Fruit fly (Drosophila melanogaster): ENCODE measurements around the gene alph.

DNA sequence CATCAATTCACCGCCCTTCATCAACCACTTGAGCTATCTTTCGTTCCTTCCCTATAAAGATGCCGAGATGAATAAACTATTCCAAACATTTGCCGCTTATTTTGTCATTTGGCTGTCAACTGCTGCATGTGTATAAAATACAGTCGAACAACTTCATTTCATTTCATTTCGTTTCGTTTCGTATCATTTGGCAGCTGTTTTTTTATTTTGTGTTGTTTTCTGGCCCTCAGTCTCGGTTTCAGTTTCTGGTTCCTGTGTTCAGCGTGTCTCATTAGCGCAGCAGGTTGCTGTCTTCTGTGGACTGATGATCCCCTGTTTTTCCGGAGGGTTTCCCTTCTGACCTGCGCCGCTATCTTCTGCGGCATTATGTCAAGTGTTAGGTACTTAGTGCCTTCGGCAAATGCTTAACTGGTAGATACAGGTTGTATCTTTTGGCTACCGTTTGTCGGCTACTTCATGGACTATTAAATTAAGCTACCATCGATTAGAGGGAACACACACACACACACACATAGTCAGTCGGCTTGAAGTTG, 32.1 kb upstream of the alph start:
- no peak for TF ChIP-seq Dfd (GFP tag; optimal IDR thresholded peaks at IDR 0.05)
- TF ChIP-seq brk (GFP tag; optimal IDR thresholded peaks at IDR 0.05), result no peak
- TF ChIP-seq CrebA (GFP tag; optimal IDR thresholded peaks at IDR 0.05; ENCODE audit: borderline replicate concordance), result no peak
- no peak for TF ChIP-seq Myc (optimal IDR thresholded peaks at IDR 0.05)
- no peak for TF ChIP-seq Vsx2 (GFP tag; optimal IDR thresholded peaks at IDR 0.05; ENCODE audit: partially characterized antibody)
- TF ChIP-seq lola (GFP tag; optimal IDR thresholded peaks at IDR 0.05), result no peak
- no peak for TF ChIP-seq usp (GFP tag; optimal IDR thresholded peaks at IDR 0.05)
- no peak for TF ChIP-seq Abd-B (GFP tag; optimal IDR thresholded peaks at IDR 0.05)
- TF ChIP-seq N (GFP tag; optimal IDR thresholded peaks at IDR 0.05), result no peak
- TF ChIP-seq OdsH (GFP tag; optimal IDR thresholded peaks at IDR 0.05), result no peak

All from whole organism, wandering third instar larva.